In genomic region chr3R:16793935-16794589, dm6 we compare ENCODE assay signal across 1 fruit fly cellular context.
TF ChIP-seq lines count a peak whose summit lies in the region.

No protein-coding gene starts in this region.

TF ChIP-seq in whole organism, embryonic, 481 proteins besides CTCF, POLR2A, EP300 and RAD21 (continued from another document and continues in another):
- TF ChIP-seq Lim3 (GFP tag; IDR thresholded peaks at IDR 0.05; lab: Robert Waterston, UW): no peak
- no peak for TF ChIP-seq CG11456 (GFP tag; IDR thresholded peaks at IDR 0.05; lab: Robert Waterston, UW)
- no peak for TF ChIP-seq yki (optimal IDR thresholded peaks at IDR 0.05; lab: Kevin White, UChicago)
- TF ChIP-seq br (optimal IDR thresholded peaks at IDR 0.05; lab: Kevin White, UChicago): no peak
- TF ChIP-seq CG1602 (GFP tag; optimal IDR thresholded peaks at IDR 0.05; lab: Kevin White, UChicago): peak; percentile 35
- no peak; the same call in 1 of the 2 replicates for TF ChIP-seq CG14014 (GFP tag; IDR thresholded peaks at IDR 0.05; lab: Robert Waterston, UW)
- peak; percentile 55 for TF ChIP-seq ind (GFP tag; optimal IDR thresholded peaks at IDR 0.05; lab: Kevin White, UChicago)
- TF ChIP-seq Mrtf (GFP tag; IDR thresholded peaks at IDR 0.05; lab: Robert Waterston, UW): no peak
- TF ChIP-seq CG3407 (GFP tag; optimal IDR thresholded peaks at IDR 0.05; lab: Kevin White, UChicago): peak; percentile 29
- no peak; the same call in 1 of the 2 replicates for TF ChIP-seq CG14667 (GFP tag; IDR thresholded peaks at IDR 0.05; lab: Robert Waterston, UW)
- peak; percentile 16; the same call in 1 of the 2 replicates for TF ChIP-seq sob (GFP tag; IDR thresholded peaks at IDR 0.05; lab: Robert Waterston, UW)
- no peak for TF ChIP-seq ara (GFP tag; IDR thresholded peaks at IDR 0.05; lab: Robert Waterston, UW)
- peak; percentile 20 for TF ChIP-seq Max (GFP tag; optimal IDR thresholded peaks at IDR 0.05; lab: Kevin White, UChicago)
- TF ChIP-seq Med (GFP tag; lab: Kevin White, UChicago): peak; percentile 81
- TF ChIP-seq CG1647 (GFP tag; optimal IDR thresholded peaks at IDR 0.05; lab: Kevin White, UChicago): no peak
- TF ChIP-seq nmo (GFP tag; optimal IDR thresholded peaks at IDR 0.05; lab: Kevin White, UChicago): peak; percentile 72
- TF ChIP-seq HHEX (GFP tag; optimal IDR thresholded peaks at IDR 0.05; lab: Kevin White, UChicago): peak; percentile 51
- peak; percentile 56 for TF ChIP-seq D19A (tag; optimal IDR thresholded peaks at IDR 0.05; lab: Kevin White, UChicago)
- no peak for TF ChIP-seq otp (GFP tag; IDR thresholded peaks at IDR 0.05; lab: Robert Waterston, UW)
- TF ChIP-seq CG4328 (GFP tag; optimal IDR thresholded peaks at IDR 0.05; lab: Kevin White, UChicago): no peak
- TF ChIP-seq CG12769 (tag; optimal IDR thresholded peaks at IDR 0.05; lab: Kevin White, UChicago): peak; percentile 40
- TF ChIP-seq tup (GFP tag; optimal IDR thresholded peaks at IDR 0.05; lab: Kevin White, UChicago): no peak
- TF ChIP-seq eyg (GFP tag; optimal IDR thresholded peaks at IDR 0.05; lab: Kevin White, UChicago): no peak
- TF ChIP-seq CG13123 (GFP tag; optimal IDR thresholded peaks at IDR 0.05; lab: Kevin White, UChicago): no peak
- no peak for TF ChIP-seq ERR (GFP tag; optimal IDR thresholded peaks at IDR 0.05; lab: Kevin White, UChicago)
- peak; percentile 76 for TF ChIP-seq grau (tag; optimal IDR thresholded peaks at IDR 0.05; lab: Kevin White, UChicago)
- TF ChIP-seq ftz-f1 (GFP tag; optimal IDR thresholded peaks at IDR 0.05; lab: Kevin White, UChicago): no peak
- peak; percentile 41 for TF ChIP-seq slp2 (GFP tag; optimal IDR thresholded peaks at IDR 0.05; lab: Kevin White, UChicago)
- peak; percentile 9 for TF ChIP-seq crc (GFP tag; optimal IDR thresholded peaks at IDR 0.05; lab: Kevin White, UChicago)
- peak; percentile 28 for TF ChIP-seq CG12744 (GFP tag; optimal IDR thresholded peaks at IDR 0.05; lab: Kevin White, UChicago)
- TF ChIP-seq sug (tag; optimal IDR thresholded peaks at IDR 0.05; lab: Kevin White, UChicago): no peak
- no peak for TF ChIP-seq CG11560 (tag; IDR thresholded peaks at IDR 0.05; lab: Robert Waterston, UW)
- peak; percentile 74 for TF ChIP-seq Oli (tag; optimal IDR thresholded peaks at IDR 0.05; lab: Kevin White, UChicago)
- TF ChIP-seq onecut (GFP tag; IDR thresholded peaks at IDR 0.05; lab: Robert Waterston, UW): no peak
- TF ChIP-seq Sry-δ (GFP tag; optimal IDR thresholded peaks at IDR 0.05; lab: Kevin White, UChicago): no peak
- TF ChIP-seq Hsf (GFP tag; optimal IDR thresholded peaks at IDR 0.05; lab: Kevin White, UChicago): peak; percentile 42
- TF ChIP-seq CG1832 (GFP tag; optimal IDR thresholded peaks at IDR 0.05; lab: Kevin White, UChicago): no peak
- TF ChIP-seq usp (GFP tag; optimal IDR thresholded peaks at IDR 0.05; lab: Kevin White, UChicago): no peak
- peak; percentile 13 for TF ChIP-seq zfh2 (GFP tag; optimal IDR thresholded peaks at IDR 0.05; lab: Kevin White, UChicago)
- TF ChIP-seq Opbp (GFP tag; IDR thresholded peaks at IDR 0.05; lab: Robert Waterston, UW; ENCODE audit: partially characterized antibody): no peak
- no peak for TF ChIP-seq CG8944 (GFP tag; optimal IDR thresholded peaks at IDR 0.05; lab: Kevin White, UChicago)
- TF ChIP-seq Tbp (GFP tag; optimal IDR thresholded peaks at IDR 0.05; lab: Kevin White, UChicago): no peak
- no peak for TF ChIP-seq CG10366 (GFP tag; IDR thresholded peaks at IDR 0.05; lab: Robert Waterston, UW)
- TF ChIP-seq CG3847 (GFP tag; IDR thresholded peaks at IDR 0.05; lab: Robert Waterston, UW): peak; percentile 40; the same call in 1 of the 2 replicates
- TF ChIP-seq CG43689 (GFP tag; IDR thresholded peaks at IDR 0.05; lab: Robert Waterston, UW): no peak
- no peak for TF ChIP-seq CG7963 (GFP tag; IDR thresholded peaks at IDR 0.05; lab: Robert Waterston, UW; ENCODE audit: partially characterized antibody)
- peak; percentile 69 for TF ChIP-seq lab (GFP tag; optimal IDR thresholded peaks at IDR 0.05; lab: Kevin White, UChicago)
- TF ChIP-seq CG17612 (GFP tag; IDR thresholded peaks at IDR 0.05; lab: Robert Waterston, UW): no peak
- TF ChIP-seq CG13424 (tag; optimal IDR thresholded peaks at IDR 0.05; lab: Kevin White, UChicago): peak; percentile 67
- TF ChIP-seq CG2889 (GFP tag; IDR thresholded peaks at IDR 0.05; lab: Robert Waterston, UW): no peak
- no peak for TF ChIP-seq sna (GFP tag; IDR thresholded peaks at IDR 0.05; lab: Robert Waterston, UW; ENCODE audit: partially characterized antibody)
- TF ChIP-seq CG33213 (GFP tag; optimal IDR thresholded peaks at IDR 0.05; lab: Kevin White, UChicago): no peak
- TF ChIP-seq CG13296 (GFP tag; optimal IDR thresholded peaks at IDR 0.05; lab: Kevin White, UChicago): peak; percentile 49
- peak; percentile 76 for TF ChIP-seq CG17361 (GFP tag; IDR thresholded peaks at IDR 0.05; lab: Robert Waterston, UW)
- no peak for TF ChIP-seq HmgZ (tag; optimal IDR thresholded peaks at IDR 0.05; lab: Kevin White, UChicago)
- TF ChIP-seq CG11398 (GFP tag; optimal IDR thresholded peaks at IDR 0.05; lab: Kevin White, UChicago): no peak
- TF ChIP-seq CG6854 (GFP tag; optimal IDR thresholded peaks at IDR 0.05; lab: Kevin White, UChicago): peak; percentile 50
- peak in 1 of 3 experiments; percentile 58 for TF ChIP-seq lola (GFP tag; optimal IDR thresholded peaks at IDR 0.05; lab: Kevin White, UChicago)
- no peak for TF ChIP-seq maf-S (GFP tag; optimal IDR thresholded peaks at IDR 0.05; lab: Kevin White, UChicago)
- no peak for TF ChIP-seq wdn (GFP tag; IDR thresholded peaks at IDR 0.05; lab: Robert Waterston, UW)
- TF ChIP-seq CG12391 (tag; optimal IDR thresholded peaks at IDR 0.05; lab: Kevin White, UChicago): peak; percentile 67
- no peak for TF ChIP-seq zen2 (GFP tag; IDR thresholded peaks at IDR 0.05; lab: Robert Waterston, UW; ENCODE audit: partially characterized antibody)
- TF ChIP-seq ato (GFP tag; IDR thresholded peaks at IDR 0.05; lab: Robert Waterston, UW; ENCODE audit: partially characterized antibody): no peak
- peak; percentile 15 for TF ChIP-seq zen (tag; optimal IDR thresholded peaks at IDR 0.05; lab: Kevin White, UChicago)
- no peak for TF ChIP-seq nerfin-2 (GFP tag; IDR thresholded peaks at IDR 0.05; lab: Robert Waterston, UW; ENCODE audit: partially characterized antibody)
- no peak for TF ChIP-seq CG12071 (GFP tag; optimal IDR thresholded peaks at IDR 0.05; lab: Kevin White, UChicago)
- peak; percentile 18 for TF ChIP-seq D19B (GFP tag; optimal IDR thresholded peaks at IDR 0.05; lab: Kevin White, UChicago)
- no peak for TF ChIP-seq CG14965 (GFP tag; optimal IDR thresholded peaks at IDR 0.05; lab: Kevin White, UChicago; ENCODE audit: borderline replicate concordance)
- peak; percentile 26 for TF ChIP-seq CG15601 (tag; optimal IDR thresholded peaks at IDR 0.05; lab: Kevin White, UChicago)
- no peak for TF ChIP-seq bigmax (GFP tag; optimal IDR thresholded peaks at IDR 0.05; lab: Kevin White, UChicago)
- TF ChIP-seq stwl (tag; optimal IDR thresholded peaks at IDR 0.05; lab: Kevin White, UChicago): no peak
- TF ChIP-seq org-1 (GFP tag; optimal IDR thresholded peaks at IDR 0.05; lab: Kevin White, UChicago): peak; percentile 62
- TF ChIP-seq gem (tag; optimal IDR thresholded peaks at IDR 0.05; lab: Kevin White, UChicago): peak; percentile 84
- TF ChIP-seq CG2129 (GFP tag; IDR thresholded peaks at IDR 0.05; lab: Robert Waterston, UW; ENCODE audit: partially characterized antibody): no peak
- no peak for TF ChIP-seq CG8478 (optimal IDR thresholded peaks at IDR 0.05; lab: Kevin White, UChicago)
- no peak for TF ChIP-seq CG30020 (tag; optimal IDR thresholded peaks at IDR 0.05; lab: Kevin White, UChicago)
- peak; percentile 68 for TF ChIP-seq cwo (GFP tag; optimal IDR thresholded peaks at IDR 0.05; lab: Kevin White, UChicago)
- TF ChIP-seq mam (GFP tag; optimal IDR thresholded peaks at IDR 0.05; lab: Kevin White, UChicago): peak; percentile 25
- peak in 1 of 2 experiments; percentile 67 for TF ChIP-seq bsh (GFP tag; optimal IDR thresholded peaks at IDR 0.05; lab: Kevin White, UChicago)
- TF ChIP-seq CG16815 (GFP tag; optimal IDR thresholded peaks at IDR 0.05; lab: Kevin White, UChicago): peak; percentile 46
- TF ChIP-seq tll (GFP tag; optimal IDR thresholded peaks at IDR 0.05; lab: Kevin White, UChicago): no peak
- TF ChIP-seq Hr39 (optimal IDR thresholded peaks at IDR 0.05; lab: Kevin White, UChicago): no peak
- no peak for TF ChIP-seq Optix (GFP tag; IDR thresholded peaks at IDR 0.05; lab: Robert Waterston, UW)
- peak; percentile 54 for TF ChIP-seq slbo (GFP tag; IDR thresholded peaks at IDR 0.05; lab: Robert Waterston, UW)
- TF ChIP-seq h (optimal IDR thresholded peaks at IDR 0.05; lab: Kevin White, UChicago): no peak
- TF ChIP-seq CG7372 (GFP tag; IDR thresholded peaks at IDR 0.05; lab: Robert Waterston, UW): no peak
- TF ChIP-seq Xrp1 (GFP tag; IDR thresholded peaks at IDR 0.05; lab: Robert Waterston, UW): peak; percentile 66; the same call in 1 of the 2 replicates
- TF ChIP-seq CG4424 (GFP tag; optimal IDR thresholded peaks at IDR 0.05; lab: Kevin White, UChicago): peak; percentile 46
- TF ChIP-seq gcm (GFP tag; optimal IDR thresholded peaks at IDR 0.05; lab: Kevin White, UChicago): peak; percentile 26
- TF ChIP-seq HLH54F (GFP tag; optimal IDR thresholded peaks at IDR 0.05; lab: Kevin White, UChicago): peak; percentile 4
- TF ChIP-seq CG30431 (GFP tag; optimal IDR thresholded peaks at IDR 0.05; lab: Kevin White, UChicago): peak; percentile 13
- TF ChIP-seq trh (GFP tag; optimal IDR thresholded peaks at IDR 0.05; lab: Kevin White, UChicago): no peak
- TF ChIP-seq CG8388 (GFP tag; optimal IDR thresholded peaks at IDR 0.05; lab: Kevin White, UChicago): peak; percentile 47
- peak; percentile 22 for TF ChIP-seq kay (GFP tag; optimal IDR thresholded peaks at IDR 0.05; lab: Kevin White, UChicago)
- TF ChIP-seq CG18599 (GFP tag; optimal IDR thresholded peaks at IDR 0.05; lab: Kevin White, UChicago): peak; percentile 84
- TF ChIP-seq CG11085 (GFP tag; IDR thresholded peaks at IDR 0.05; lab: Robert Waterston, UW): no peak
- TF ChIP-seq CG7987 (GFP tag; optimal IDR thresholded peaks at IDR 0.05; lab: Kevin White, UChicago): peak; percentile 26
- TF ChIP-seq ac (GFP tag; optimal IDR thresholded peaks at IDR 0.05; lab: Kevin White, UChicago): no peak
- TF ChIP-seq ssp (GFP tag; IDR thresholded peaks at IDR 0.05; lab: Robert Waterston, UW): 0 out of 2 replicates have a peak, but pooled peaks have one; percentile 14
- peak; percentile 12 for TF ChIP-seq CG12104 (GFP tag; optimal IDR thresholded peaks at IDR 0.05; lab: Kevin White, UChicago)
- TF ChIP-seq E2f1 (GFP tag; IDR thresholded peaks at IDR 0.05; lab: Robert Waterston, UW): no peak
- peak; percentile 66 for TF ChIP-seq bcd (GFP tag; optimal IDR thresholded peaks at IDR 0.05; lab: Kevin White, UChicago)
- TF ChIP-seq prd (optimal IDR thresholded peaks at IDR 0.05; lab: Kevin White, UChicago): no peak
- peak; percentile 56 for TF ChIP-seq prd (GFP tag; IDR thresholded peaks at IDR 0.05; lab: Robert Waterston, UW)
- TF ChIP-seq CG12219 (GFP tag; optimal IDR thresholded peaks at IDR 0.05; lab: Kevin White, UChicago): peak; percentile 27
- TF ChIP-seq CG31441 (GFP tag; IDR thresholded peaks at IDR 0.05; lab: Robert Waterston, UW): peak; percentile 76
- no peak for TF ChIP-seq jing (GFP tag; optimal IDR thresholded peaks at IDR 0.05; lab: Kevin White, UChicago)
- TF ChIP-seq oc (tag; optimal IDR thresholded peaks at IDR 0.05; lab: Kevin White, UChicago): no peak
- peak; percentile 41; the same call in 1 of the 3 replicates for TF ChIP-seq CG11695 (GFP tag; IDR thresholded peaks at IDR 0.05; lab: Robert Waterston, UW)
- TF ChIP-seq Abd-B (GFP tag; optimal IDR thresholded peaks at IDR 0.05; lab: Kevin White, UChicago): peak; percentile 57
- peak; percentile 78 for TF ChIP-seq CG18262 (tag; optimal IDR thresholded peaks at IDR 0.05; lab: Kevin White, UChicago)
- TF ChIP-seq sqz (GFP tag; optimal IDR thresholded peaks at IDR 0.05; lab: Kevin White, UChicago): no peak
- TF ChIP-seq Fer3 (tag; optimal IDR thresholded peaks at IDR 0.05; lab: Kevin White, UChicago): peak; percentile 54
- TF ChIP-seq Side (GFP tag; optimal IDR thresholded peaks at IDR 0.05; lab: Kevin White, UChicago): peak; percentile 7
- TF ChIP-seq wek (GFP tag; optimal IDR thresholded peaks at IDR 0.05; lab: Kevin White, UChicago): no peak
- TF ChIP-seq fd3F (GFP tag; optimal IDR thresholded peaks at IDR 0.05; lab: Kevin White, UChicago): peak; percentile 13
- no peak for TF ChIP-seq Elba2 (GFP tag; optimal IDR thresholded peaks at IDR 0.05; lab: Kevin White, UChicago)
- peak; percentile 64 for TF ChIP-seq caup (GFP tag; optimal IDR thresholded peaks at IDR 0.05; lab: Kevin White, UChicago; ENCODE audit: severe bottlenecking)
- TF ChIP-seq HLHmδ (GFP tag; optimal IDR thresholded peaks at IDR 0.05; lab: Kevin White, UChicago): no peak
- TF ChIP-seq p53 (GFP tag; optimal IDR thresholded peaks at IDR 0.05; lab: Kevin White, UChicago): no peak
- TF ChIP-seq CG4282 (GFP tag; optimal IDR thresholded peaks at IDR 0.05; lab: Kevin White, UChicago): no peak
- no peak for TF ChIP-seq Hey (tag; optimal IDR thresholded peaks at IDR 0.05; lab: Kevin White, UChicago)
- TF ChIP-seq Antp (GFP tag; optimal IDR thresholded peaks at IDR 0.05; lab: Kevin White, UChicago): no peak
- TF ChIP-seq hbn (GFP tag; IDR thresholded peaks at IDR 0.05; lab: Robert Waterston, UW; ENCODE audit: partially characterized antibody): no peak
- TF ChIP-seq kah (GFP tag; optimal IDR thresholded peaks at IDR 0.05; lab: Kevin White, UChicago): no peak
- TF ChIP-seq Dref (GFP tag; IDR thresholded peaks at IDR 0.05; lab: Robert Waterston, UW): no peak
- TF ChIP-seq CG4707 (GFP tag; optimal IDR thresholded peaks at IDR 0.05; lab: Kevin White, UChicago): no peak
- TF ChIP-seq pan (optimal IDR thresholded peaks at IDR 0.05; lab: Kevin White, UChicago): no peak
- TF ChIP-seq pan (GFP tag; optimal IDR thresholded peaks at IDR 0.05 in 1 of 2, IDR thresholded peaks at IDR 0.05 in 1 of 2): peak in 1 of 2 experiments; percentile 42
- no peak for TF ChIP-seq gcm2 (GFP tag; optimal IDR thresholded peaks at IDR 0.05; lab: Kevin White, UChicago)
- no peak for TF ChIP-seq tx (GFP tag; optimal IDR thresholded peaks at IDR 0.05; lab: Kevin White, UChicago)
- TF ChIP-seq CG13894 (tag; optimal IDR thresholded peaks at IDR 0.05; lab: Kevin White, UChicago): no peak
- no peak for TF ChIP-seq pnt (GFP tag; optimal IDR thresholded peaks at IDR 0.05; lab: Kevin White, UChicago)
- no peak for TF ChIP-seq C15 (GFP tag; IDR thresholded peaks at IDR 0.05; lab: Robert Waterston, UW)
- TF ChIP-seq tgo (GFP tag; IDR thresholded peaks at IDR 0.05; lab: Robert Waterston, UW): peak; percentile 27; the same call in 1 of the 3 replicates
